Fruit fly (Drosophila melanogaster): ENCODE data around the gene PyK.

The PyK gene

DNA sequence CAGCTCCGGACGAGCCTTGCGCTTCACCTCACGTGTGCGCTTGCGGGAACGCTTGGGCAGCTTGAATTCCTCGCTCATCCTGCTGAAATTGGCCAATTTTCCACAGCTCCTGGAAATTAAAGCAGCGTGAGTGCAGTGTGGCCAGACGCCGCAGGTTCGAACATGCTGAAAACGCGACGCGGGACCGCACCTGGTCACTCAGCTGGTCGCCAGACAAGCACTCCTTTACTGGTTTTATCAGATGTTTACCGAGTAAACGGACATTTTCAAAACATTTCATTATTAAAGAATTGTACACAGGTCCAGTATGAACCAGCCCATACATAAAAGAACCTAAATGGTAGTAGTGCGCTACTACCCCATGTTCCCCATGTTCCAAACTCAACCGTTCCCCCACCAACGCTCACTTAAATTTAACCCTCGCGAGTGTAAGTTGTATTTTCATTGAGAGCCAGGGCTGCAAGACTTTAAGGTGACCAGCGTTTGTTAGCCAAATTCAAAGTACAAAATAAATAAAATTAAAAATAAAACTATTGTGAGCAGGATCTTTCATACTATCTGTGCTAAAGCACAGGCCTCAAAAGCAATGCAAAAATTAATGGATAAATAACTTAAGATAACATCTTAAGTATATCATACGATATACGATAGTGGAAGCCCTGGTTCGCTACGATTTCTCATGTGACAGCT is 5.0 kb upstream of the PyK start, which contains the start of the genes JMJD6, CG7071 and Muted (continued):
- TF ChIP-seq nerfin-2 (GFP tag; IDR thresholded peaks at IDR 0.05; ENCODE audit: partially characterized antibody), result peak; percentile 53; the same call in 1 of the 2 replicates
- peak; percentile 91 for TF ChIP-seq CG4404 (GFP tag; IDR thresholded peaks at IDR 0.05)
- peak; percentile 91 for TF ChIP-seq pho (GFP tag; optimal IDR thresholded peaks at IDR 0.05)
- peak; percentile 79 for TF ChIP-seq pzg (GFP tag; optimal IDR thresholded peaks at IDR 0.05)
- peak; percentile 73 for TF ChIP-seq sd (tag; optimal IDR thresholded peaks at IDR 0.05)
- TF ChIP-seq ham (GFP tag; IDR thresholded peaks at IDR 0.05), result peak; percentile 59; the same call in 1 of the 2 replicates
- peak; percentile 83 for TF ChIP-seq CG18619 (GFP tag; optimal IDR thresholded peaks at IDR 0.05)
- peak; percentile 74 for TF ChIP-seq inv (GFP tag; IDR thresholded peaks at IDR 0.05; ENCODE audit: partially characterized antibody)
- peak; percentile 80 for TF ChIP-seq scrt (GFP tag; optimal IDR thresholded peaks at IDR 0.05)
- peak; percentile 34 for TF ChIP-seq da (GFP tag; optimal IDR thresholded peaks at IDR 0.05)
- peak; percentile 89 for TF ChIP-seq Scr (GFP tag; IDR thresholded peaks at IDR 0.05; ENCODE audit: partially characterized antibody)
- TF ChIP-seq CG3847 (GFP tag; IDR thresholded peaks at IDR 0.05), result peak; percentile 95
- TF ChIP-seq run (tag; optimal IDR thresholded peaks at IDR 0.05), result peak; percentile 78
- peak; percentile 94 for TF ChIP-seq vvl (GFP tag; IDR thresholded peaks at IDR 0.05)
- peak; percentile 45 for TF ChIP-seq fd102C (GFP tag; optimal IDR thresholded peaks at IDR 0.05)
- peak; percentile 93 for TF ChIP-seq phol (tag; optimal IDR thresholded peaks at IDR 0.05)
- peak in 1 of 3 experiments; percentile 88 for TF ChIP-seq lola (GFP tag; optimal IDR thresholded peaks at IDR 0.05)
- peak; percentile 90 for TF ChIP-seq sens-2 (GFP tag; IDR thresholded peaks at IDR 0.05)
- peak; percentile 72 for TF ChIP-seq CG2875 (GFP tag; optimal IDR thresholded peaks at IDR 0.05)
- TF ChIP-seq CG18262 (tag; optimal IDR thresholded peaks at IDR 0.05), result peak; percentile 76
- TF ChIP-seq oc (tag; optimal IDR thresholded peaks at IDR 0.05), result peak; percentile 81
- peak; percentile 82 for TF ChIP-seq slp2 (GFP tag; optimal IDR thresholded peaks at IDR 0.05)
- peak; percentile 92 for TF ChIP-seq Fer2 (tag; optimal IDR thresholded peaks at IDR 0.05)
- peak; percentile 44 for TF ChIP-seq CG8359 (GFP tag; optimal IDR thresholded peaks at IDR 0.05; ENCODE audit: borderline replicate concordance)
- TF ChIP-seq esg (GFP tag; conservative IDR thresholded peaks at IDR 0.05), result peak; percentile 85
- peak; percentile 76 for TF ChIP-seq disco-r (GFP tag; optimal IDR thresholded peaks at IDR 0.05)
- TF ChIP-seq CG2678 (tag; optimal IDR thresholded peaks at IDR 0.05), result peak; percentile 92
- peak; percentile 87 for TF ChIP-seq CG8388 (GFP tag; optimal IDR thresholded peaks at IDR 0.05)
- peak; percentile 82; the same call in 2 of the 3 replicates for TF ChIP-seq gce (GFP tag; IDR thresholded peaks at IDR 0.05)
- peak; percentile 83 for TF ChIP-seq CG9609 (GFP tag; optimal IDR thresholded peaks at IDR 0.05)
- TF ChIP-seq CG1233 (GFP tag; optimal IDR thresholded peaks at IDR 0.05), result peak; percentile 87
- peak; percentile 93 for TF ChIP-seq CG11456 (GFP tag; IDR thresholded peaks at IDR 0.05)
- peak; percentile 85 for TF ChIP-seq CG14050 (GFP tag; IDR thresholded peaks at IDR 0.05)
- TF ChIP-seq CG11695 (GFP tag; IDR thresholded peaks at IDR 0.05), result peak; percentile 87
- peak in 1 of 2 experiments; percentile 11 for TF ChIP-seq tll (GFP tag; optimal IDR thresholded peaks at IDR 0.05)
- peak; percentile 34 for TF ChIP-seq luna (GFP tag; optimal IDR thresholded peaks at IDR 0.05)
- TF ChIP-seq CG4328 (GFP tag; optimal IDR thresholded peaks at IDR 0.05), result peak; percentile 93
- no peak for TF ChIP-seq pita (GFP tag; optimal IDR thresholded peaks at IDR 0.05)
- TF ChIP-seq CG13894 (tag; optimal IDR thresholded peaks at IDR 0.05), result peak; percentile 94
- TF ChIP-seq Side (GFP tag; optimal IDR thresholded peaks at IDR 0.05), result peak; percentile 79
- no peak for TF ChIP-seq Kr (GFP tag; optimal IDR thresholded peaks at IDR 0.05)
- TF ChIP-seq D (optimal IDR thresholded peaks at IDR 0.05), result peak; percentile 23
- TF ChIP-seq D (GFP tag; optimal IDR thresholded peaks at IDR 0.05), result peak; percentile 70
- peak; percentile 94 for TF ChIP-seq CG14710 (tag; optimal IDR thresholded peaks at IDR 0.05)
- TF ChIP-seq Ssrp (tag; optimal IDR thresholded peaks at IDR 0.05), result peak; percentile 88
- TF ChIP-seq so (GFP tag; IDR thresholded peaks at IDR 0.05), result peak; percentile 90
- TF ChIP-seq Mad (GFP tag; optimal IDR thresholded peaks at IDR 0.05), result peak; percentile 83
- TF ChIP-seq knrl (GFP tag; IDR thresholded peaks at IDR 0.05; ENCODE audit: partially characterized antibody), result peak; percentile 86

All from whole organism, embryonic.